Worm (Caenorhabditis elegans): Measurements from ENCODE around the gene K08E7.6.
"Not testable (repeated sequence)": the region's sequence is repeated elsewhere in the genome, so short reads cannot be mapped to it uniquely, and the experiment has no call there.

ce11 chrIV:12621483-12622078 lies 40.6 kb upstream of the K08E7.6 start:
- TF ChIP-seq dao-5, him-1 (tag; optimal IDR thresholded peaks at IDR 0.05): not testable (repeated sequence)
